Worm (Caenorhabditis elegans) whole organism, late embryonic: ENCODE data around the gene R04D3.2.

Experiments
- C38D4.7 ChIP-seq: fragments of 200-800 bp; sonication (Bioruptor generic); optimal IDR thresholded peaks from 2 replicates; lab custom pipeline; 2018; ENCODE audit warnings: mild to moderate bottlenecking, missing genetic modification characterization, moderate library complexity, missing compliant biosample characterization
- F13H6.1 ChIP-seq: sonication (generic microtip); optimal IDR thresholded peaks from 2 replicates; lab custom pipeline; 2016; ENCODE audit warnings: missing genetic modification characterization, missing compliant biosample characterization
- K02D7.2 ChIP-seq: sonication (generic microtip); optimal IDR thresholded peaks from 2 replicates; lab custom pipeline; 2017; ENCODE audit warnings: mild to moderate bottlenecking, missing genetic modification characterization, missing compliant biosample characterization
- T23F11.4 ChIP-seq: fragments of 200-800 bp; sonication (Bioruptor generic); optimal IDR thresholded peaks from 2 replicates; lab custom pipeline; 2018; ENCODE audit warnings: mild to moderate bottlenecking, missing genetic modification characterization, missing compliant biosample characterization
- ahr-1 ChIP-seq: sonication (generic microtip); optimal IDR thresholded peaks from 2 replicates; lab custom pipeline; 2016; ENCODE audit warnings: missing genetic modification characterization, missing compliant biosample characterization
- ceh-18 ChIP-seq: sonication (generic microtip); optimal IDR thresholded peaks from 2 replicates; lab custom pipeline; 2016; ENCODE audit warnings: missing genetic modification characterization, missing compliant biosample characterization
- ceh-19 ChIP-seq: fragments of 200-800 bp; sonication (Bioruptor generic); optimal IDR thresholded peaks from 2 replicates; lab custom pipeline; 2018; ENCODE audit warnings: mild to moderate bottlenecking, missing genetic modification characterization, missing compliant biosample characterization
- ceh-2 ChIP-seq: sonication (generic microtip); optimal IDR thresholded peaks from 2 replicates; lab custom pipeline; 2016; ENCODE audit warnings: missing genotype, missing genetic modification characterization, missing compliant biosample characterization
- ceh-22 ChIP-seq: sonication (generic microtip); optimal IDR thresholded peaks from 2 replicates; lab custom pipeline; 2017; ENCODE audit warnings: missing biosample characterization, missing genetic modification characterization
- ceh-24 ChIP-seq: sonication (generic microtip); optimal IDR thresholded peaks from 2 replicates; lab custom pipeline; 2016; ENCODE audit warnings: mild to moderate bottlenecking, missing genetic modification characterization, missing compliant biosample characterization
- ceh-34 ChIP-seq: sonication (generic microtip); optimal IDR thresholded peaks from 2 replicates; lab custom pipeline; 2016; ENCODE audit warnings: mild to moderate bottlenecking, missing genetic modification characterization, missing compliant biosample characterization
- ceh-45 ChIP-seq: fragments of 200-800 bp; sonication (Bioruptor generic); IDR thresholded peaks from 2 replicates; pipeline ENCODE4 v1.3.6; 2022; ENCODE audit warnings: missing genetic modification reagents, missing genetic modification characterization, missing compliant biosample characterization
- ceh-6 ChIP-seq: fragments of 200-800 bp; sonication (Bioruptor generic); optimal IDR thresholded peaks from 2 replicates; lab custom pipeline; 2018; ENCODE audit warnings: mild to moderate bottlenecking, missing genetic modification characterization, missing compliant biosample characterization
- ceh-9 ChIP-seq: sonication (generic microtip); optimal IDR thresholded peaks from 2 replicates; lab custom pipeline; 2016; ENCODE audit warnings: mild to moderate bottlenecking, missing genetic modification characterization, inconsistent platforms, missing compliant biosample characterization
- elt-2 ChIP-seq: sonication (generic microtip); optimal IDR thresholded peaks from 2 replicates; lab custom pipeline; 2016; ENCODE audit warnings: missing genetic modification reagents, missing genetic modification characterization, missing compliant biosample characterization
- ets-4 ChIP-seq: sonication (generic microtip); optimal IDR thresholded peaks from 2 replicates; lab custom pipeline; 2016; ENCODE audit warnings: missing genetic modification characterization, missing compliant biosample characterization
- eyg-1 ChIP-seq: sonication (generic microtip); optimal IDR thresholded peaks from 2 replicates; lab custom pipeline; 2016; ENCODE audit warnings: missing genotype, missing genetic modification characterization, missing compliant biosample characterization
- fkh-10 ChIP-seq: fragments of 150-350 bp; optimal IDR thresholded peaks from 2 replicates; lab custom pipeline; 2014; ENCODE audit warnings: missing biosample characterization, missing genetic modification reagents, missing genetic modification characterization
- hlh-15 ChIP-seq: sonication (generic microtip); optimal IDR thresholded peaks from 2 replicates; lab custom pipeline; 2016; ENCODE audit warnings: missing genetic modification characterization, missing compliant biosample characterization
- hlh-30 ChIP-seq: sonication (generic microtip); optimal IDR thresholded peaks from 2 replicates; lab custom pipeline; 2017; ENCODE audit warnings: antibody characterized with exemption, missing genetic modification characterization, missing compliant biosample characterization; ENCODE audit not compliant: insufficient read depth
- hlh-8 ChIP-seq: sonication (generic microtip); optimal IDR thresholded peaks from 2 replicates; lab custom pipeline; 2016; ENCODE audit warnings: missing genotype, missing genetic modification characterization, missing compliant biosample characterization
- lin-11 ChIP-seq: fragments of 200-800 bp; sonication (Bioruptor generic); optimal IDR thresholded peaks from 2 replicates; lab custom pipeline; 2018; ENCODE audit warnings: mild to moderate bottlenecking, missing genetic modification characterization, missing compliant biosample characterization
- madf-2 ChIP-seq: sonication (generic microtip); optimal IDR thresholded peaks from 2 replicates; lab custom pipeline; 2017; ENCODE audit warnings: missing genetic modification characterization, missing compliant biosample characterization
- mec-3 ChIP-seq: sonication (generic microtip); optimal IDR thresholded peaks from 2 replicates; lab custom pipeline; 2016; ENCODE audit warnings: borderline replicate concordance, missing genetic modification characterization, missing compliant biosample characterization
- nfya-1 ChIP-seq: sonication (generic microtip); optimal IDR thresholded peaks from 2 replicates; lab custom pipeline; 2017; ENCODE audit warnings: missing genetic modification characterization, mild to moderate bottlenecking, missing compliant biosample characterization, antibody characterized with exemption, moderate library complexity
- nhr-11 ChIP-seq: fragments of 150-350 bp; optimal IDR thresholded peaks from 2 replicates; lab custom pipeline; 2014; ENCODE audit warnings: missing biosample characterization, missing genetic modification characterization
- pat-9 ChIP-seq: fragments of 200-800 bp; sonication (Bioruptor generic); optimal IDR thresholded peaks from 2 replicates; lab custom pipeline; 2018; ENCODE audit warnings: mild to moderate bottlenecking, missing genetic modification characterization, moderate library complexity, missing compliant biosample characterization
- pha-2 ChIP-seq: sonication (generic microtip); optimal IDR thresholded peaks from 2 replicates; lab custom pipeline; 2017; ENCODE audit warnings: mild to moderate bottlenecking, missing genetic modification characterization, missing compliant biosample characterization
- pha-4 ChIP-seq: fragments of 150-350 bp; optimal IDR thresholded peaks from 2 replicates; lab custom pipeline; 2018; ENCODE audit warnings: missing biosample characterization, missing genetic modification reagents, missing genetic modification characterization
- pros-1 ChIP-seq: fragments of 150-350 bp; optimal IDR thresholded peaks from 2 replicates; lab custom pipeline; 2014; ENCODE audit warnings: missing biosample characterization, missing genetic modification reagents, missing genetic modification characterization
- ref-2 ChIP-seq: sonication (generic microtip); optimal IDR thresholded peaks from 2 replicates; lab custom pipeline; 2016; ENCODE audit warnings: missing genetic modification characterization, missing compliant biosample characterization
- rnt-1 ChIP-seq: sonication (generic microtip); optimal IDR thresholded peaks from 2 replicates; lab custom pipeline; 2016; ENCODE audit warnings: missing genetic modification characterization, missing compliant biosample characterization
- sox-2 ChIP-seq: fragments of 200-800 bp; sonication (Bioruptor generic); IDR thresholded peaks from 2 replicates; pipeline ENCODE4 v1.3.6; 2022; ENCODE audit warnings: missing genetic modification reagents, missing genetic modification characterization, missing compliant biosample characterization
- syd-9 ChIP-seq: sonication (generic microtip); optimal IDR thresholded peaks from 2 replicates; lab custom pipeline; 2016; ENCODE audit warnings: mild to moderate bottlenecking, missing genetic modification characterization, moderate library complexity, missing compliant biosample characterization
- tbx-2 ChIP-seq: sonication (generic microtip); optimal IDR thresholded peaks from 2 replicates; lab custom pipeline; 2016; ENCODE audit warnings: missing genetic modification characterization, missing compliant biosample characterization
- tbx-7 ChIP-seq: sonication (generic microtip); optimal IDR thresholded peaks from 2 replicates; lab custom pipeline; 2016; ENCODE audit warnings: missing genotype, missing genetic modification characterization, missing compliant biosample characterization
- unc-3 ChIP-seq, 2 experiments: fragments of 200-800 bp in 1 of 2; sonication (Bioruptor generic) in 1 of 2; sonication (generic microtip) in 1 of 2; conservative IDR thresholded peaks in 1 of 2; optimal IDR thresholded peaks in 1 of 2; 2 replicates each; pipeline versions ENCODE4 v1.3.6 to Lab custom; 2016 to 2022; ENCODE audit warnings: missing compliant biosample characterization in 2 of 2, missing genetic modification characterization in 2 of 2, missing genetic modification reagents in 1 of 2
- unc-42 ChIP-seq: sonication (generic microtip); optimal IDR thresholded peaks from 2 replicates; lab custom pipeline; 2016; ENCODE audit warnings: missing genotype, missing genetic modification characterization, missing compliant biosample characterization
- unc-55 ChIP-seq: sonication (generic microtip); optimal IDR thresholded peaks from 2 replicates; lab custom pipeline; 2017; ENCODE audit warnings: missing biosample characterization, missing genetic modification reagents, missing genetic modification characterization
- unc-86 ChIP-seq: sonication (generic microtip); optimal IDR thresholded peaks from 2 replicates; lab custom pipeline; 2016; ENCODE audit warnings: missing genetic modification characterization, missing compliant biosample characterization

The R04D3.2 gene

DNA sequence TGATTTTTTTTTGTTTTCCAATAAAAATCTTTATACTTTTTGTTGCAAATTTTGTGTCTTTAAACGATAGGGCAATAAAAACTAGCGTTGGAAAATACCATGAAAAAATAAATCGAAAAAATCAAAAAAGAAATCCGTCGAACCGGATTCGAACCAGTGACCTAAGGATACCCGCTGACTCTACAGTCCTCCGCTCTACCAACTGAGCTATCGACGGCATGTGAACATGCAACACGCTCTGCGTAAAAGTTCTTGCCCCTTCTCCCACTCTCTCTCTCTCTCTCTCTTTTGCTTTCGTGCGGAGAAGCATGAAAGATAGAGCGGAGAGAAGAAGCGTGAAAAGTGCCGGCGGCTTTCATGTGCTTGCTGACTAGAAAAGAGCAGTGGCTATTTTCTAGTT is 21.9 kb downstream of the R04D3.2 start (continued):
- TF ChIP-seq ceh-24 (tag; lab: Kevin White, UChicago) (peak; percentile 60), ceh-18 (tag; lab: Kevin White, UChicago) (peak; percentile 53), ref-2 (tag; lab: Kevin White, UChicago) (peak; percentile 80), ceh-19 (GFP tag; lab: Kevin White, UChicago) (peak; percentile 86), pha-4 (no peak), ahr-1 (tag; lab: Kevin White, UChicago) (peak; percentile 31), ets-4 (peak; percentile 56), lin-11 (tag; lab: Kevin White, UChicago) (peak; percentile 62), nhr-11 (no peak), T23F11.4 (GFP tag; lab: Kevin White, UChicago) (peak; percentile 62), unc-42 (tag; lab: Kevin White, UChicago) (no peak), ceh-22 (tag; lab: Kevin White, UChicago) (no peak), tbx-2 (tag; lab: Kevin White, UChicago) (peak; percentile 41), unc-3 (GFP tag; conservative IDR thresholded peaks at IDR 0.05; lab: Robert Waterston, UW) (peak; percentile 87), unc-3 (tag; optimal IDR thresholded peaks at IDR 0.05; lab: Kevin White, UChicago) (peak; percentile 67), ceh-45 (GFP tag; lab: Robert Waterston, UW) (peak; percentile 76), rnt-1 (peak; percentile 10), syd-9 (peak; percentile 64), nfya-1 (peak; percentile 44), tbx-7 (tag; lab: Kevin White, UChicago) (peak; percentile 10), hlh-8 (tag; lab: Kevin White, UChicago) (peak; percentile 43), hlh-15 (tag; lab: Kevin White, UChicago) (peak; percentile 80), pha-2 (tag; lab: Kevin White, UChicago) (peak; percentile 69), eyg-1 (tag; lab: Kevin White, UChicago) (peak; percentile 64), madf-2 (tag; lab: Kevin White, UChicago) (peak; percentile 70), mec-3 (no peak)

DNA sequence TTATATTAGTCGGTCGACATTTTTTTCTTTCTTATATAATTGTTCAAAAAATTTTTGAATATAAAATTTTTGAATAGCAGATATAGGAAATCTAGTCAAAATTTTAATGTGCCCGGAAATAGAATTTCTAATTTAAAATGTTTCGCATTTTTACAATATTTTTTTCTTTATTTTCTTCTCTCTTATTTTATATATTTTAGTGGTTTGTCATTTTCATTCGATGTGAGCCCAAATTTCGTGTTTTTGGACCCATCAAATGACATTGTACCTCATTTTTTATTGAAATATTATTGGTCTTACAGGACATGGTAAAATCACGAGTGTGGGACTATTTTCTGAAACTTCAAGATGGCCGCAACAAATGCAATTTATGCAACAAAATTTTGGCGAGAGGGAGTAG is 24.2 kb downstream of the R04D3.2 start, which contains the start of gene K09A11.1:
TSS of gene K09A11.1 (plus strand) at position 301 of the 400 bp plus-strand sequence.
- TF ChIP-seq ceh-9 (tag; lab: Kevin White, UChicago) (no peak), F13H6.1 (tag; lab: Kevin White, UChicago) (no peak)
- TF ChIP-seq, all 69 proteins: peak for 0

DNA sequence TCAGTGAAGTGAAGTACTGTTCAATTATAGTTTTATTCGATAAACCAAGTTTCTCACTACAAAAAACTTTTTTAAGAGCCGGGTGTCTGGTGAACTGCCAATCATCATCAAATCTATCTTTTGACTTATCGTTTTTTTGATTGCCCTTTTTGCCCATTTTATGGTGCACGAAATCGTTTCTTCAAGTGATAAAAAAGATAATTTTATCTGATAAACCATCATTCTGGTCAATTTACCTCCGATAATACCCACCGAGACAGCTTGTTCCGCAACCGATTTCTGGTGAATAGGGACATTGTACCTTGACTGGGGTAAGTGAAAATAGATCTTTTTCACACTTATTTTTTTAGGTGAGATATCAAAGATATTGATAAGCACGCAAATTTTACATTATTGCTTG is 28.9 kb downstream of the R04D3.2 start, which contains the start of gene K08H2.10:
TSS of gene K08H2.10 (plus strand) at position 230 of the 400 bp plus-strand sequence.
- TF ChIP-seq unc-86 (tag; lab: Kevin White, UChicago), result no peak
- no peak for TF ChIP-seq pros-1
- peak; percentile 92 for TF ChIP-seq elt-2 (tag; lab: Kevin White, UChicago)
- no peak for TF ChIP-seq pat-9 (tag; lab: Kevin White, UChicago)

DNA sequence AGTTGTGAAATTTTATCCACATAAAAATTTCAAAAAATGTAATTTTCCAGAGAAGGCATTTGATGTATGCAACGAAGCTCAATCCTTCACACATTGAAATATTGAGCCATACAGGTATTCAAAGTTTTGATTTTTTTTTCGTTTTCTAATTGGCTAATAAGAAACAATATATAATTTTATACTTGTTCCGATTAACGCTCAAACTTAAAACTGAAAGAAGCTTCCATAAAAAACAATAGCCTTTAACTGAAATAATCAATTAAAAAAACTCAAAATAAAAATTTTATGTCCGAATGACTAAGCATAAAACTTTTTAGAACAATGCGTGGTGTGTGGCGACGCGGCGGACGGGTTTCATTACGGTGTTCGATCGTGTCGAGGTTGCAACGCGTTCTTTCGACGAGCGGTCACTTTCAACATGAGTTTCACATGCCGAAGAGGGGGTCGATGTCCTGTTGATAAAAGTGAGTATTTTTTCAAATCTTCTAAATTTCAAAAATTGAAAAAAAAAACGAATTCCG is 34.5 kb downstream of the R04D3.2 start, which contains the start of gene nhr-32:
TSS of gene nhr-32 (plus strand) at position 51 of the 521 bp plus-strand sequence.
- TF ChIP-seq ceh-6 (GFP tag; lab: Kevin White, UChicago), result no peak
- TF ChIP-seq F13H6.1 (tag; lab: Kevin White, UChicago), result no peak
- no peak for TF ChIP-seq ceh-2 (tag; lab: Kevin White, UChicago)
- no peak for TF ChIP-seq unc-55
- no peak for TF ChIP-seq sox-2
- TF ChIP-seq hlh-30 (tag; lab: Kevin White, UChicago), result no peak
- no peak for TF ChIP-seq K02D7.2
- no peak for TF ChIP-seq ceh-45 (GFP tag; lab: Robert Waterston, UW)
- no peak for TF ChIP-seq fkh-10
- TF ChIP-seq C38D4.7 (GFP tag; lab: Kevin White, UChicago), result no peak
- TF ChIP-seq ceh-18 (tag; lab: Kevin White, UChicago), result no peak
- TF ChIP-seq ceh-34 (tag; lab: Kevin White, UChicago), result no peak
- TF ChIP-seq, all 69 proteins: peak for 0
